Worm (Caenorhabditis elegans): Measurements from ENCODE around the gene nhr-124.

ce11 chrV:3916480-3916879 is 30.5 kb upstream of the nhr-124 start, which contains the start of gene srx-67:
- no peak for TF ChIP-seq sox-2 (GFP tag; IDR thresholded peaks at IDR 0.05)
- TF ChIP-seq nhr-11 (tag; optimal IDR thresholded peaks at IDR 0.05), result no peak
- no peak for TF ChIP-seq F13H6.1 (tag; optimal IDR thresholded peaks at IDR 0.05)
- no peak for TF ChIP-seq ref-2 (tag; optimal IDR thresholded peaks at IDR 0.05)
- no peak for TF ChIP-seq ets-4 (tag; optimal IDR thresholded peaks at IDR 0.05)
